Fruit fly (Drosophila melanogaster) whole organism, embryonic: Measurements from ENCODE around the gene CG8159.

ENCODE experiments used
- CG4617 ChIP-seq: fragments of 200-800 bp; sonication (Bioruptor generic); optimal IDR thresholded peaks from 3 replicates; lab custom pipeline; 2016; ENCODE audit warnings: missing biosample characterization, missing genetic modification characterization, borderline replicate concordance
- HLH4C ChIP-seq: fragments of 200-800 bp; sonication (Bioruptor generic); IDR thresholded peaks from 3 replicates; pipeline ENCODE4 v1.3.6; 2022; ENCODE audit warnings: missing biosample characterization, missing genetic modification characterization; ENCODE audit not compliant: partially characterized antibody
- disco-r ChIP-seq: fragments of 200-800 bp; sonication (Bioruptor generic); optimal IDR thresholded peaks from 2 replicates; lab custom pipeline; 2016; ENCODE audit warnings: missing biosample characterization, missing genetic modification characterization
- mld ChIP-seq: fragments of 200-800 bp; sonication (Bioruptor generic); IDR thresholded peaks from 3 replicates; pipeline ENCODE4 v1.3.6; 2022; ENCODE audit warnings: missing biosample characterization, missing genetic modification characterization; ENCODE audit not compliant: partially characterized antibody

DNA sequence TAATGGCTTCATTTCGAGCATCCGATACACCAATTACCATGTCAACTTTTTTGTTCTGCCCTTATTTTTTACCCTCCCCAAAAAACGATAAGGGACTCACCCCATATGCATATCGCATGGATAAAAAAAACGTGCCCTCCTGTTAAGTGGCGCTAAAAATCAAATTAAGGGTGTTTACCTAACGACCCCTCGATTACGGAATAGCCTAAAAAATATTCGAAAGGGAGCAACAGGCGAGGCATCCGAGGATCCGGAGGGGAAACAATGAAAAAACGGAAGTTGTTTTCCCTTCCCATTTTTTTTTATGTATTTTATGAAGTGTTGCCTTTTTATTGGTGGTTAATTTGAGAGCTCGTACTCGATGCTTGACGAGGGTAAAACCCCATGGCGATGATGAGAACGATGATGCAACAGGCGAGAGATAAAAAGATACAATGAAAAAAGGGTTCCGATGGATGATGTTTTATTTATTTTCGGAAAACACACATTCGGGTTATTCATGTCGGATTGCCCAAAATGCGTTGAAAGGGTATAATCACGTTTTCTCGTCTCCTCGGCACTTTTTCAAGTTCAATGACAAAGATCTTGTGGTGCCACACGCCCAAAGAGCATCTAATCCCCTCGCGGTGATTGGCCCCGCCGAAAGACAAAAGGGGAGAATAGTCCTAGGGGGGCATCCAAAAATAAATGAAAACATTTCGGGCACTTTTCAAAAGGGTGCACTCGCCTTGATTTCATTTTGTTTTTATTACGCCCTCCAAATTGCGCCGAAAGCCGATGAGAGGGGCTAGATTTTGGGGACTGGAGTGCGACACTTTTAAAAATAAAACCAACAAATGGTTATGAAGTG lies 42.1 kb upstream of the CG8159 start, which contains the start of gene CG44227:
- no peak for TF ChIP-seq disco-r (GFP tag; lab: Kevin White, UChicago)
- TF ChIP-seq mld: no peak
- no peak for TF ChIP-seq CG4617 (GFP tag; lab: Kevin White, UChicago)
- no peak for TF ChIP-seq HLH4C (GFP tag; lab: Robert Waterston, UW)
